Worm (Caenorhabditis elegans): ENCODE results near the gene srd-15.

srd-15 gene

ce11 chrV:5906252-5906651 is at the start of gene srd-15:
Gene srd-15 (minus strand): TSS chrV:5906352.
- TF ChIP-seq W03F9.2 (tag; optimal IDR thresholded peaks at IDR 0.05) (no peak), dao-5 (tag; optimal IDR thresholded peaks at IDR 0.05) (no peak)

- no peak for TF ChIP-seq dao-5 (tag; optimal IDR thresholded peaks at IDR 0.05)
Observed at ce11 chrV:5955627-5956026, 49.5 kb upstream of the srd-15 start.

ce11 chrV:5954747-5955146 is 48.6 kb upstream of the srd-15 start, which contains the start of gene M03F8.6:
Gene M03F8.6 (minus strand): TSS chrV:5954847.
- no peak for TF ChIP-seq him-1 (tag; optimal IDR thresholded peaks at IDR 0.05)
- TF ChIP-seq dao-5 (tag; optimal IDR thresholded peaks at IDR 0.05), result no peak
- TF ChIP-seq W03F9.2 (tag; optimal IDR thresholded peaks at IDR 0.05), result no peak

ce11 chrV:5953086-5953485 is 46.9 kb upstream of the srd-15 start:
- TF ChIP-seq dao-5 (tag; optimal IDR thresholded peaks at IDR 0.05), result no peak
- no peak for TF ChIP-seq him-1 (tag; optimal IDR thresholded peaks at IDR 0.05)
- TF ChIP-seq W03F9.2 (tag; optimal IDR thresholded peaks at IDR 0.05), result no peak

- TF ChIP-seq dao-5 (tag; optimal IDR thresholded peaks at IDR 0.05) (no peak), him-1 (tag; optimal IDR thresholded peaks at IDR 0.05) (no peak), W03F9.2 (tag; optimal IDR thresholded peaks at IDR 0.05) (no peak)
Observed at ce11 chrV:5951133-5951532, 45.0 kb upstream of the srd-15 start, which contains the start of gene M03F8.1. Gene M03F8.1 (plus strand): TSS chrV:5951433.

ce11 chrV:5949674-5950149 is 43.6 kb upstream of the srd-15 start:
- no peak for TF ChIP-seq W03F9.2 (tag; optimal IDR thresholded peaks at IDR 0.05)
- no peak for TF ChIP-seq dao-5 (tag; optimal IDR thresholded peaks at IDR 0.05)
- TF ChIP-seq him-1 (tag; optimal IDR thresholded peaks at IDR 0.05), result no peak

ce11 chrV:5943167-5943566 is 37.0 kb upstream of the srd-15 start, which contains the start of gene pst-1:
Gene pst-1 (plus strand): TSS chrV:5943467.
- no peak for TF ChIP-seq dao-5 (tag; optimal IDR thresholded peaks at IDR 0.05)
- TF ChIP-seq him-1 (tag; optimal IDR thresholded peaks at IDR 0.05), result no peak
- no peak for TF ChIP-seq W03F9.2 (tag; optimal IDR thresholded peaks at IDR 0.05)

ce11 chrV:5939503-5940072 is 33.4 kb upstream of the srd-15 start, which contains the start of gene syf-3:
Gene syf-3 (plus strand): TSS chrV:5940022.
- TF ChIP-seq him-1 (tag; optimal IDR thresholded peaks at IDR 0.05) (no peak), dao-5 (tag; optimal IDR thresholded peaks at IDR 0.05) (no peak), W03F9.2 (tag; optimal IDR thresholded peaks at IDR 0.05) (no peak)

ce11 chrV:5936691-5937090 is 30.5 kb upstream of the srd-15 start, which contains the start of the genes M03F8.5 and M03F8.7:
Gene M03F8.5 (minus strand): TSS chrV:5936791.
Gene M03F8.7 (plus strand): TSS chrV:5936939.
- no peak for TF ChIP-seq him-1 (tag; optimal IDR thresholded peaks at IDR 0.05)

ce11 chrV:5930588-5930987 is 24.4 kb upstream of the srd-15 start, which contains the start of gene galt-1:
Gene galt-1 (plus strand): TSS chrV:5930905.
- TF ChIP-seq him-1 (tag; optimal IDR thresholded peaks at IDR 0.05) (no peak), dao-5 (tag; optimal IDR thresholded peaks at IDR 0.05) (no peak)

ce11 chrV:5928006-5928405 is 21.9 kb upstream of the srd-15 start:
- TF ChIP-seq W03F9.2 (tag; optimal IDR thresholded peaks at IDR 0.05) (no peak), him-1 (tag; optimal IDR thresholded peaks at IDR 0.05) (no peak), dao-5 (tag; optimal IDR thresholded peaks at IDR 0.05) (no peak)

- TF ChIP-seq him-1 (tag; optimal IDR thresholded peaks at IDR 0.05) (no peak), W03F9.2 (tag; optimal IDR thresholded peaks at IDR 0.05) (no peak), dao-5 (tag; optimal IDR thresholded peaks at IDR 0.05) (no peak)
Observed at ce11 chrV:5927347-5927746, 21.2 kb upstream of the srd-15 start, which contains the start of gene srsx-17. Gene srsx-17 (plus strand): TSS chrV:5927647.

- TF ChIP-seq him-1 (tag; optimal IDR thresholded peaks at IDR 0.05) (no peak), W03F9.2 (tag; optimal IDR thresholded peaks at IDR 0.05) (no peak), dao-5 (tag; optimal IDR thresholded peaks at IDR 0.05) (no peak)
Observed at ce11 chrV:5922236-5922635, 16.1 kb upstream of the srd-15 start, which contains the start of gene srsx-18. Gene srsx-18 (plus strand): TSS chrV:5922536.

ce11 chrV:5921761-5922160 is 15.6 kb upstream of the srd-15 start:
- TF ChIP-seq W03F9.2 (tag; optimal IDR thresholded peaks at IDR 0.05), result no peak
- TF ChIP-seq him-1 (tag; optimal IDR thresholded peaks at IDR 0.05), result no peak
- TF ChIP-seq dao-5 (tag; optimal IDR thresholded peaks at IDR 0.05), result no peak

ce11 chrV:5919887-5920286 is 13.7 kb upstream of the srd-15 start, which contains the start of gene C04E6.12:
Gene C04E6.12 (minus strand): TSS chrV:5919987.
- TF ChIP-seq dao-5 (tag; optimal IDR thresholded peaks at IDR 0.05) (no peak), W03F9.2 (tag; optimal IDR thresholded peaks at IDR 0.05) (no peak), him-1 (tag; optimal IDR thresholded peaks at IDR 0.05) (no peak)

All from whole organism, L4/young adult.